ENCODE assay signal across 2 worm cellular contexts in the genomic region with DNA sequence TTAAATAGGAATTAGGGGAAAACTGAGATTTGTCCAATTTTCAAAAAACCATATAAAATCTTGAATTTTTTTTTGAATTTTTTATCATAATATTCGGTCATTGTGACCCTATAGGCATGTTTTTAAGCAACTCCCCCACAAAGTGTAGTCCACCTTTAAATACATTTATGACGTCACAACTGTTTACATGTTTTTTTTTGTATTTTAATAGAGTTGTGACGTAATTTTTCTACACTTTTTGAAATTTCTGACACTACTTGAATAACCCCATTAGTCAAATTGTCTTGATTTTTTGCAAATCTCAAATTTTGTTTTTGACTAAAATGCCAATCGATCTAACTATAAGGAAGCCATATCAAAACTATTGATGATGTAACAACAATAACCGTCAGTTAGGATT.
TF ChIP-seq lines count a peak whose summit lies in the region.

No protein-coding gene starts in this region.

TF ChIP-seq in whole organism, L4 larva, 104 proteins besides CTCF, POLR2A, EP300 and RAD21:
- peak; percentile 21 for TF ChIP-seq aha-1 (tag; lab: Kevin White, UChicago)
- TF ChIP-seq snpc-1.2 (GFP tag; IDR thresholded peaks at IDR 0.05; lab: Robert Waterston, UW): no peak
- TF ChIP-seq F49E8.2 (tag; optimal IDR thresholded peaks at IDR 0.05; lab: Kevin White, UChicago; ENCODE audit: borderline replicate concordance): no peak
- TF ChIP-seq nhr-25 (tag; optimal IDR thresholded peaks at IDR 0.05; lab: Kevin White, UChicago; ENCODE audit: borderline replicate concordance, insufficient read depth): no peak

TF ChIP-seq in whole organism, mixed stage, embryonic, 35 proteins besides CTCF, POLR2A, EP300 and RAD21:
- no peak for TF ChIP-seq sptf-1 (tag; optimal IDR thresholded peaks at IDR 0.05; lab: Kevin White, UChicago)
- TF ChIP-seq zip-8 (tag; optimal IDR thresholded peaks at IDR 0.05; lab: Kevin White, UChicago): peak; percentile 95
